Worm (Caenorhabditis elegans) whole organism, L2 larva: ENCODE data around the gene C05E11.6.

ENCODE experiments used
- aly-2 ChIP-seq: fragments of 150-350 bp; optimal IDR thresholded peaks from 2 replicates; lab custom pipeline; 2014; ENCODE audit warnings: missing biosample characterization, missing genetic modification characterization
- blmp-1 ChIP-seq: sonication (generic microtip); optimal IDR thresholded peaks from 2 replicates; lab custom pipeline; 2017; ENCODE audit warnings: missing genetic modification characterization, mild to moderate bottlenecking, missing compliant biosample characterization, antibody characterized with exemption, moderate library complexity; ENCODE audit not compliant: insufficient read depth
- ceh-82 ChIP-seq: fragments of 150-350 bp; optimal IDR thresholded peaks from 2 replicates; lab custom pipeline; 2014; ENCODE audit warnings: missing biosample characterization, missing genetic modification characterization
- fos-1 ChIP-seq: fragments of 150-350 bp; optimal IDR thresholded peaks from 2 replicates; lab custom pipeline; 2014; ENCODE audit warnings: missing biosample characterization, missing genetic modification characterization
- nhr-12 ChIP-seq: fragments of 150-350 bp; optimal IDR thresholded peaks from 2 replicates; lab custom pipeline; 2014; ENCODE audit warnings: missing biosample characterization, missing genetic modification characterization
- sma-9 ChIP-seq, 2 experiments: fragments of 150-350 bp in 1 of 2; sonication (generic microtip) in 1 of 2; optimal IDR thresholded peaks; 2 replicates each; lab custom pipeline; 2014 to 2016; ENCODE audit warnings: missing genetic modification characterization in 2 of 2, mild to moderate bottlenecking in 1 of 2, missing biosample characterization in 1 of 2, missing compliant biosample characterization in 1 of 2, missing genetic modification reagents in 1 of 2, moderate library complexity in 1 of 2
- unc-62 ChIP-seq: fragments of 150-350 bp; optimal IDR thresholded peaks from 2 replicates; lab custom pipeline; 2014; ENCODE audit warnings: missing biosample characterization, missing genetic modification reagents, missing genetic modification characterization
- ztf-4 ChIP-seq: fragments of 150-350 bp; optimal IDR thresholded peaks from 2 replicates; lab custom pipeline; 2014; ENCODE audit warnings: missing biosample characterization, missing genetic modification characterization

DNA sequence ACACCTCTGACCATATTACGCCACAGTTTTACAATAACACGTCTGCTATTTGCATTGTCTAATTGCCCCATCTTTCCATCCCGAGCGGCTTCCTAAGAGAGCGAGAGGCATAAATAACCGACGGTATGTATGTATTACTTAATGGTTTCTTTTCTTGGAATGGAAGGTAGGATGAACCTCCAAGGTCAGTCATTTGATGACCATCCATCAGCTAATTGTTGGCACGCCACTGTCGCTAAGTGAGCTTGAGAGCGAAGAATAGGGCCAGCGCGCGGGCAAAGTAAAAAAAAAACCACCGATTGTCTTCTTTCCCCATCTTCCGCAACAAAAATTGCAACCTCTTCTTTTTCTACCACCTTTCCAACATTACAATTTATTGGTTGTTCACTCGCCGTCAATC lies 5.9 kb upstream of the C05E11.6 start:
- TF ChIP-seq nhr-12 (no peak), aly-2 (tag; lab: Kevin White, UChicago) (no peak), sma-9 (GFP tag; optimal IDR thresholded peaks at IDR 0.05; lab: Kevin White, UChicago) (no peak), sma-9 (tag; optimal IDR thresholded peaks at IDR 0.05; lab: Kevin White, UChicago) (no peak), ceh-82 (no peak), unc-62 (GFP tag; lab: Kevin White, UChicago) (no peak), blmp-1 (tag; lab: Kevin White, UChicago) (no peak), ztf-4 (no peak), fos-1 (no peak)
